Fruit fly (Drosophila melanogaster): Measurements from ENCODE around the gene Cyp4c3.
A peak's percentile ranks its signal among the peaks of the same experiment; 100 is the strongest.

The Cyp4c3 gene

dm6 chr3R:30862471-30862870 is 31.4 kb upstream of the Cyp4c3 start (continued):
- TF ChIP-seq emc (GFP tag; optimal IDR thresholded peaks at IDR 0.05) = no peak
- TF ChIP-seq ewg (GFP tag; optimal IDR thresholded peaks at IDR 0.05) = no peak
- no peak for TF ChIP-seq ERR (GFP tag; optimal IDR thresholded peaks at IDR 0.05)
- TF ChIP-seq CG4424 (GFP tag; optimal IDR thresholded peaks at IDR 0.05) = no peak
- no peak for TF ChIP-seq zfh1 (GFP tag; IDR thresholded peaks at IDR 0.05)
- TF ChIP-seq CG15269 (tag; optimal IDR thresholded peaks at IDR 0.05) = peak; percentile 44
- TF ChIP-seq ci (GFP tag; IDR thresholded peaks at IDR 0.05) = no peak
- peak; percentile 37 for TF ChIP-seq CG7839 (tag; optimal IDR thresholded peaks at IDR 0.05)
- no peak for TF ChIP-seq Dp (GFP tag; optimal IDR thresholded peaks at IDR 0.05)
- no peak for TF ChIP-seq Deaf1 (tag; optimal IDR thresholded peaks at IDR 0.05)
- TF ChIP-seq CG18011 (GFP tag; optimal IDR thresholded peaks at IDR 0.05) = no peak
- TF ChIP-seq inv (GFP tag; IDR thresholded peaks at IDR 0.05; ENCODE audit: partially characterized antibody) = no peak
- TF ChIP-seq CG31441 (GFP tag; IDR thresholded peaks at IDR 0.05) = no peak
- no peak for TF ChIP-seq jing (GFP tag; optimal IDR thresholded peaks at IDR 0.05)
- TF ChIP-seq CG12769 (tag; optimal IDR thresholded peaks at IDR 0.05) = peak; percentile 2
- 0 out of 3 replicates have a peak, but pooled peaks have one; percentile 20 for TF ChIP-seq CG11456 (GFP tag; IDR thresholded peaks at IDR 0.05)
- TF ChIP-seq Oli (tag; optimal IDR thresholded peaks at IDR 0.05) = peak; percentile 1
- no peak for TF ChIP-seq jumu (GFP tag; optimal IDR thresholded peaks at IDR 0.05)
- no peak for TF ChIP-seq chif (GFP tag; optimal IDR thresholded peaks at IDR 0.05)
- peak; percentile 35 for TF ChIP-seq Med (GFP tag)
- TF ChIP-seq HLH3B (GFP tag; IDR thresholded peaks at IDR 0.05) = no peak
- no peak for TF ChIP-seq CG18476 (GFP tag; optimal IDR thresholded peaks at IDR 0.05)
- TF ChIP-seq gce (GFP tag; IDR thresholded peaks at IDR 0.05) = no peak
- TF ChIP-seq cato (GFP tag; optimal IDR thresholded peaks at IDR 0.05; ENCODE audit: borderline replicate concordance) = no peak
- peak; percentile 23 for TF ChIP-seq CoRest (tag; optimal IDR thresholded peaks at IDR 0.05)
- 0 out of 2 replicates have a peak, but pooled peaks have one; percentile 23 for TF ChIP-seq Ptx1 (GFP tag; IDR thresholded peaks at IDR 0.05)
- peak; percentile 2 for TF ChIP-seq oc (tag; optimal IDR thresholded peaks at IDR 0.05)
- TF ChIP-seq Fer1 (GFP tag; optimal IDR thresholded peaks at IDR 0.05) = no peak
- peak; percentile 41 for TF ChIP-seq slbo (GFP tag; IDR thresholded peaks at IDR 0.05)
- TF ChIP-seq croc (GFP tag; conservative IDR thresholded peaks at IDR 0.05) = no peak
- TF ChIP-seq bigmax (GFP tag; optimal IDR thresholded peaks at IDR 0.05) = no peak
- no peak for TF ChIP-seq Poxn (GFP tag; IDR thresholded peaks at IDR 0.05)
- no peak for TF ChIP-seq CG7271 (tag; optimal IDR thresholded peaks at IDR 0.05)
- no peak for TF ChIP-seq corto (GFP tag; optimal IDR thresholded peaks at IDR 0.05)
- TF ChIP-seq CG32532 (GFP tag; IDR thresholded peaks at IDR 0.05) = 0 out of 2 replicates have a peak, but pooled peaks have one; percentile 34
- no peak for TF ChIP-seq CG12155 (GFP tag; optimal IDR thresholded peaks at IDR 0.05)
- TF ChIP-seq Atf3 (GFP tag; optimal IDR thresholded peaks at IDR 0.05) = no peak
- TF ChIP-seq CG15514 (GFP tag; optimal IDR thresholded peaks at IDR 0.05) = no peak
- no peak for TF ChIP-seq CG10565 (GFP tag; optimal IDR thresholded peaks at IDR 0.05)
- no peak for TF ChIP-seq CG11085 (GFP tag; IDR thresholded peaks at IDR 0.05)
- no peak for TF ChIP-seq CG10959 (GFP tag; IDR thresholded peaks at IDR 0.05)
- no peak for TF ChIP-seq da (GFP tag; optimal IDR thresholded peaks at IDR 0.05)
- no peak for TF ChIP-seq yki (optimal IDR thresholded peaks at IDR 0.05)
- no peak for TF ChIP-seq Hmx (GFP tag; optimal IDR thresholded peaks at IDR 0.05)
- TF ChIP-seq Ada2b (GFP tag; IDR thresholded peaks at IDR 0.05) = no peak
- TF ChIP-seq CG10267 (tag; optimal IDR thresholded peaks at IDR 0.05) = no peak
- TF ChIP-seq al (GFP tag; IDR thresholded peaks at IDR 0.05) = no peak
- TF ChIP-seq D (optimal IDR thresholded peaks at IDR 0.05) = no peak
- TF ChIP-seq D (GFP tag; optimal IDR thresholded peaks at IDR 0.05) = no peak
- peak; percentile 28 for TF ChIP-seq grau (tag; optimal IDR thresholded peaks at IDR 0.05)
- TF ChIP-seq CG7372 (GFP tag; IDR thresholded peaks at IDR 0.05) = no peak
- no peak for TF ChIP-seq ftz-f1 (GFP tag; optimal IDR thresholded peaks at IDR 0.05)
- no peak for TF ChIP-seq cg (GFP tag; optimal IDR thresholded peaks at IDR 0.05)
